Fruit fly (Drosophila melanogaster): ENCODE measurements around the gene CG43185.

Gene CG43185

DNA sequence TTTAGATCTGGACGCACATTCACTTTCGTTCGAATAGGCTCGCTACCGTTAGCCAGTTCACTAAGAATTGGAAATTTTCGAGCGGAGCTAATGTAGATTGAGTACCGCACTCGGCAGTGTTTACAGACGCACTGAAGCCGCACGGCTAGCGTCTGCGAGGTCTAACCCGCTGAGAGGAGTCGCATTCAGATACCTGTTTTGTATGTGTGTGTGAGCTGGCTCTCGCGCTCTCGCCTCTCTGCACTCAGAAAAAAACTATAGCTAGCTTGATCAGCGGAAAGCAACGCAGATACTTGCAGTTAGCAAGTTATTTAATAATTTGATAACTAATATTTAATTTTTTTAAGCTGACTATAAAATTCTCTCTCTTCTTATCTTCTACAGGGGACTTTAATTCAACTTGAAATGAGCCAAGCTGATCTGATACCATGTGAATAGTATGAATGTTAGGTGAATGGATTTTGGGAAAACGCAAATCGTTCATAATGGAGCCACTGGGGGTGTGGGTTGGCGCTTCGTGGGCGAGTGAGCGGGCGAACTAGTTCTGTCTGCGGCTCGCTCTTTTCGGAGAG lies 5.2 kb upstream of the CG43185 start, which contains the start of gene rau (continued):
- TF ChIP-seq pfk (GFP tag; optimal IDR thresholded peaks at IDR 0.05) (no peak), ERR (GFP tag; optimal IDR thresholded peaks at IDR 0.05) (no peak), CG11696 (GFP tag; IDR thresholded peaks at IDR 0.05) (peak; percentile 44; the same call in 1 of the 2 replicates), CG16813 (GFP tag; IDR thresholded peaks at IDR 0.05; ENCODE audit: partially characterized antibody) (peak; percentile 28; the same call in 1 of the 3 replicates), CG6854 (GFP tag; optimal IDR thresholded peaks at IDR 0.05) (peak; percentile 72), CG7839 (tag; optimal IDR thresholded peaks at IDR 0.05) (peak; percentile 75), da (GFP tag; optimal IDR thresholded peaks at IDR 0.05) (no peak), Atf3 (GFP tag; optimal IDR thresholded peaks at IDR 0.05) (peak; percentile 59), crc (GFP tag; optimal IDR thresholded peaks at IDR 0.05) (no peak), Dbx (GFP tag; IDR thresholded peaks at IDR 0.05) (peak; percentile 72), Sry-β (GFP tag; optimal IDR thresholded peaks at IDR 0.05) (no peak), CG10543 (GFP tag; optimal IDR thresholded peaks at IDR 0.05) (peak; percentile 89), CG5180 (GFP tag; optimal IDR thresholded peaks at IDR 0.05) (peak; percentile 67), otp (GFP tag; IDR thresholded peaks at IDR 0.05) (0 out of 3 replicates have a peak, but pooled peaks have one; percentile 17), hkb (optimal IDR thresholded peaks at IDR 0.05) (no peak), hkb (GFP tag; IDR thresholded peaks at IDR 0.05) (peak; percentile 65; the same call in 1 of the 2 replicates), unpg (GFP tag; optimal IDR thresholded peaks at IDR 0.05) (peak; percentile 73), CG2678 (tag; optimal IDR thresholded peaks at IDR 0.05) (peak; percentile 87), Ravus (GFP tag; IDR thresholded peaks at IDR 0.05) (no peak), Nf-YA (GFP tag; IDR thresholded peaks at IDR 0.05) (no peak), CG2875 (GFP tag; optimal IDR thresholded peaks at IDR 0.05) (peak; percentile 71), so (GFP tag; IDR thresholded peaks at IDR 0.05) (0 out of 3 replicates have a peak, but pooled peaks have one; percentile 20), odd (GFP tag; optimal IDR thresholded peaks at IDR 0.05) (peak; percentile 78), twi (tag; optimal IDR thresholded peaks at IDR 0.05) (peak; percentile 60), CG10209 (GFP tag; optimal IDR thresholded peaks at IDR 0.05) (peak; percentile 58), Spps (tag; optimal IDR thresholded peaks at IDR 0.05) (peak; percentile 66), gem (tag; optimal IDR thresholded peaks at IDR 0.05) (peak; percentile 88), CG9932 (GFP tag; IDR thresholded peaks at IDR 0.05) (peak; percentile 77), Adf1 (GFP tag; IDR thresholded peaks at IDR 0.05) (peak; percentile 38; the same call in 1 of the 2 replicates), CG11723 (GFP tag; optimal IDR thresholded peaks at IDR 0.05) (peak; percentile 66), gcm2 (GFP tag; optimal IDR thresholded peaks at IDR 0.05) (peak; percentile 23), Bgb (GFP tag; IDR thresholded peaks at IDR 0.05; ENCODE audit: partially characterized antibody) (peak; percentile 44; the same call in 1 of the 2 replicates), PHDP (tag; optimal IDR thresholded peaks at IDR 0.05) (peak; percentile 80), Fer1 (GFP tag; optimal IDR thresholded peaks at IDR 0.05) (peak; percentile 83), CG6813 (GFP tag; optimal IDR thresholded peaks at IDR 0.05) (peak; percentile 42), CG18011 (GFP tag; optimal IDR thresholded peaks at IDR 0.05) (peak; percentile 33), NC2β (GFP tag; optimal IDR thresholded peaks at IDR 0.05) (peak; percentile 57), cad (GFP tag; optimal IDR thresholded peaks at IDR 0.05) (no peak), al (GFP tag; IDR thresholded peaks at IDR 0.05) (peak; percentile 58), trh (GFP tag; optimal IDR thresholded peaks at IDR 0.05) (peak; percentile 7), CG2199 (GFP tag; IDR thresholded peaks at IDR 0.05) (peak; percentile 84; the same call in 2 of the 3 replicates), D (optimal IDR thresholded peaks at IDR 0.05) (no peak), D (GFP tag; optimal IDR thresholded peaks at IDR 0.05) (peak; percentile 67), az2 (GFP tag; optimal IDR thresholded peaks at IDR 0.05) (peak; percentile 70), YL-1 (GFP tag; optimal IDR thresholded peaks at IDR 0.05) (peak; percentile 9), CG12104 (GFP tag; optimal IDR thresholded peaks at IDR 0.05) (peak; percentile 41), kni (GFP tag; optimal IDR thresholded peaks at IDR 0.05) (peak; percentile 95), maf-S (GFP tag; optimal IDR thresholded peaks at IDR 0.05) (peak; percentile 28), Jarid2 (GFP tag; optimal IDR thresholded peaks at IDR 0.05) (peak; percentile 97), Hmr (GFP tag; optimal IDR thresholded peaks at IDR 0.05) (peak; percentile 80)

Data from whole organism, embryonic.